Worm (Caenorhabditis elegans) whole organism, L4/young adult: Measurements from ENCODE around the gene F46H5.3.

Experiments used
- W03F9.2 ChIP-seq: fragments of 150-350 bp; optimal IDR thresholded peaks from 2 replicates; lab custom pipeline; 2014; ENCODE audit warnings: missing biosample characterization, missing genetic modification characterization
- dao-5 ChIP-seq: sonication (generic microtip); optimal IDR thresholded peaks from 2 replicates; lab custom pipeline; 2016; ENCODE audit warnings: missing genotype, missing genetic modification characterization, moderate library complexity, missing compliant biosample characterization
- him-1 ChIP-seq: sonication (generic microtip); optimal IDR thresholded peaks from 2 replicates; lab custom pipeline; 2016; ENCODE audit warnings: missing genotype, missing genetic modification reagents, missing genetic modification characterization, missing compliant biosample characterization

ce11 chrX:7191882-7192281 is 46.6 kb downstream of the F46H5.3 start, which contains the start of gene C55B6.7:
- TF ChIP-seq him-1: no peak
- no peak for TF ChIP-seq dao-5
- no peak for TF ChIP-seq W03F9.2 (tag; lab: Kevin White, UChicago)
